Worm (Caenorhabditis elegans): ENCODE measurements around the gene ZC239.14.
"Not testable (repeated sequence)": the region's sequence is repeated elsewhere in the genome, so short reads cannot be mapped to it uniquely, and the experiment has no call there.

ZC239.14 gene

DNA sequence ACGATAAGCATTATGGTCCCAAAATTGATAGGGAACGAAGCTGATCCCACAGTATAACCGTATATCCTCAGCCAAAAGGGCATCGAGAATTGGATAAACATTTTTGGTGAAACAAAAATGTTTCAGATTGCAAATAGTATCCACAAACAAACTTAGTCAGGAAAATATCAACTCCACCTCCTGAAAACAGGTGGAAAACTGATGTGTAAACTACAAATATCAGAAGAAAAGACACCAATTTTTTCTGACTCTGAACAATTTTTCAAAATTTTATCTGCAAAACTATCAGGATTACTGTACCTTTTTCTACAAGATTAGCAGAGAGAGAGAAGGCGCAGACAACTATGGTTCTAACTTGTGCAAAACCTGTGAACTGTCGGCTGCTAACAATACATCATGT is 19.3 kb downstream of the ZC239.14 start, which contains the start of gene sri-53:
TSS of gene sri-53 (minus strand) at position 101 of the 400 bp plus-strand sequence.
- TF ChIP-seq snpc-4 (tag; optimal IDR thresholded peaks at IDR 0.05), result no peak
- TF ChIP-seq sem-4 (tag; optimal IDR thresholded peaks at IDR 0.05), result no peak
- no peak for TF ChIP-seq blmp-1 (tag; optimal IDR thresholded peaks at IDR 0.05; ENCODE audit: insufficient read depth)
- TF ChIP-seq ztf-4 (tag; optimal IDR thresholded peaks at IDR 0.05), result no peak
- no peak for TF ChIP-seq fos-1 (tag; optimal IDR thresholded peaks at IDR 0.05)
- TF ChIP-seq nhr-23 (tag; optimal IDR thresholded peaks at IDR 0.05), result no peak
- TF ChIP-seq nhr-129 (tag; optimal IDR thresholded peaks at IDR 0.05), result no peak
- TF ChIP-seq R02D3.7 (tag; optimal IDR thresholded peaks at IDR 0.05), result no peak
- no peak for TF ChIP-seq peb-1 (tag; optimal IDR thresholded peaks at IDR 0.05)
- no peak for TF ChIP-seq unc-62 (GFP tag; optimal IDR thresholded peaks at IDR 0.05)
- no peak for TF ChIP-seq ZK546.5 (tag; optimal IDR thresholded peaks at IDR 0.05)
- no peak for TF ChIP-seq egl-27 (tag; optimal IDR thresholded peaks at IDR 0.05)
- TF ChIP-seq lin-39 (tag; optimal IDR thresholded peaks at IDR 0.05), result no peak
- no peak for TF ChIP-seq unc-39 (tag; optimal IDR thresholded peaks at IDR 0.05)
- TF ChIP-seq ztf-1 (GFP tag; conservative IDR thresholded peaks at IDR 0.05), result no peak
- no peak for TF ChIP-seq gmeb-1 (tag; optimal IDR thresholded peaks at IDR 0.05)

DNA sequence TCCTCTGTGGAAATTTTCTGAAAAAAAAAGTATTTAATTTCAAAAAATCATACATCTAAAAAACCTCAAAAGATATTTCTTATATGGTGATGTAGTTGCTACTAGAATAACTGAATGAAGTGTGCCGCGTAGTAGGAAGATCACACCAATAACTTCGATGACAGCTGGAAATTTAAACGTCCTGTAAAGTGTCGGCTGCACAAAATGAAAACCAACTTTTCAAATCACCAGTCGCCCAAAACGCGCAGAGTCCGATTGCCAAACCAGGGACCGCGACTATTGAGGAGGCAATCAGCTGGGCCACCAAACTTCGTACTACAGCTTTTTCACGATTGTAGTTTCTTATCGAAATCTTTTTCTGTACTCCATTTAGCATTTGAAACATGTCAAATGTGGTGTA is 20.6 kb downstream of the ZC239.14 start, which contains the start of gene sri-48:
TSS of gene sri-48 (minus strand) at position 101 of the 400 bp plus-strand sequence.
- not testable (repeated sequence) for TF ChIP-seq elt-3, nhr-10, lsy-2 (tag; optimal IDR thresholded peaks at IDR 0.05)

DNA sequence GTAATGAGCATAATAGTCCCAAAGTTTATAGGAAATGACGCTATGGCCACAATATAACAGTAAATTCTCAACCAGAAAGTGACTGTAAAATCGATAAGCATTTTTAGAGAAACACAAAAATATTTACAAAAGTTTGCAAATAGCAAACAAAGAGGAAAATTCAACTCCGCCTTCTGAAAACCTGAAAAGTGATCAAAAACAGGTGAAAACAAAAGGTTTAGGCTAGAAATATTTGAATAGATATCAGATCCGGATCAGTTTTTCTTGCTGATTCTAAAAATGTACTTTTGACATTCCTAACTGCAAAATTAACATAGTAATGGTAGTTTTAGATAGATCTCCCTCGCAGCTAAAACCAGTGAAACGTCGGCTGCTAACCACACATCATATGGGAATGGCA is 22.8 kb downstream of the ZC239.14 start, which contains the start of gene sri-51:
TSS of gene sri-51 (minus strand) at position 101 of the 400 bp plus-strand sequence.
- TF ChIP-seq Y55F3AM.14 (GFP tag; optimal IDR thresholded peaks at IDR 0.05) (no peak), nhr-11 (tag; optimal IDR thresholded peaks at IDR 0.05) (no peak), nhr-77 (tag; optimal IDR thresholded peaks at IDR 0.05) (no peak), sma-3 (GFP tag; optimal IDR thresholded peaks at IDR 0.05) (no peak), ama-1 (optimal IDR thresholded peaks at IDR 0.05) (no peak), nhr-237 (tag; optimal IDR thresholded peaks at IDR 0.05) (no peak), F13H6.1 (tag; optimal IDR thresholded peaks at IDR 0.05) (no peak), nhr-25 (tag; optimal IDR thresholded peaks at IDR 0.05) (no peak), ceh-82 (tag; optimal IDR thresholded peaks at IDR 0.05) (no peak), lin-11 (tag; optimal IDR thresholded peaks at IDR 0.05) (no peak), mbf-1 (tag; optimal IDR thresholded peaks at IDR 0.05) (no peak)

DNA sequence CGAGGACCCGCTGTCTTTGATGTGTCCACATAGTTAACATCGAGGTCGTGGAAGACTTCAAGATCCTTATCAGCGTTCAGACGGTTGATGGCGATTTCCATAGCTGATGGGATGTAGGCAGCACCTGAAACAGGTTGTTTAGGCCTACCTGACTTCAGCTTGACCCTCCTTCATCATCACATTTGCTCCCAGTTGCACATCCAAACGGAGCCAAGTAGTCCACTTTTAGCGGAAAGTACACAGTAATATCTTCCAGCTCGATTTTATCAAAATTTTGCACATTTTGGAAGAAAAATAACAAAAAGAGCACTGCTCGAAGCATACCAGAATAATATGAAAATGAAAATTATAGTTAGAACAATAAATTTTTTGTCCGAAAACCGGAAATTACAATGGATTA is 24.9 kb downstream of the ZC239.14 start, which contains the start of gene gcy-15:
TSS of gene gcy-15 (minus strand) at position 101 of the 400 bp plus-strand sequence.
- TF ChIP-seq mdl-1 (tag; optimal IDR thresholded peaks at IDR 0.05), result no peak
- TF ChIP-seq ztf-4 (tag; optimal IDR thresholded peaks at IDR 0.05), result no peak
- no peak for TF ChIP-seq F13H6.1 (tag; optimal IDR thresholded peaks at IDR 0.05)
- TF ChIP-seq dmd-4 (tag; optimal IDR thresholded peaks at IDR 0.05), result no peak

DNA sequence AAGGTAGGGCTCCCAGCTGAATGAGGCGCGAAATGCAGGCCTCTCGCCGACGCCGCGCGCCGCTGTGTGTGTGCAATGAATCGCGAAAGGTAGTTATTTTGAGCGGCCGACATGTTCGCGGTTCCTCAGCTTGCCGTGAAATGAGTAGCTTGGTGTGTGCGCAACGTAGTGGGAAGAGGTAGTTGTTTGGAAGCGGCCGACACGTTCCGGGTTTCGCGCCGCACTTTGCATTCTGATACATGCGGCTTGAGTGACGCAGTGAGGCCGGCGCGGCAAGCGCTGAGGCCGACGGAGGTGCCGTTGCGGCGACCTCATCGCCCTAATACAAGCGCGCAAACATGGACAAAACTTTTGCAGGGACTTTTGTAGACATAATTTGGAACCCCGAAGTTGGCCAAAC is 26.1 kb downstream of the ZC239.14 start:
- no peak for TF ChIP-seq aly-2 (tag; optimal IDR thresholded peaks at IDR 0.05)
- no peak for TF ChIP-seq blmp-1 (tag; optimal IDR thresholded peaks at IDR 0.05; ENCODE audit: insufficient read depth)
- TF ChIP-seq ceh-16 (tag; optimal IDR thresholded peaks at IDR 0.05), result no peak
- TF ChIP-seq mab-5 (tag; optimal IDR thresholded peaks at IDR 0.05), result no peak
- TF ChIP-seq ZK546.5 (tag; optimal IDR thresholded peaks at IDR 0.05), result no peak
- TF ChIP-seq snpc-4 (tag; optimal IDR thresholded peaks at IDR 0.05), result no peak
- no peak for TF ChIP-seq nhr-11 (tag; optimal IDR thresholded peaks at IDR 0.05)
- no peak for TF ChIP-seq ztf-11 (tag; optimal IDR thresholded peaks at IDR 0.05)
- TF ChIP-seq nhr-6 (tag; optimal IDR thresholded peaks at IDR 0.05), result no peak
- TF ChIP-seq ceh-82 (tag; optimal IDR thresholded peaks at IDR 0.05), result no peak
